Worm (Caenorhabditis elegans): Measurements from ENCODE around the gene Y54G2A.32.

ce11 chrIV:2846264-2846663 is 42.5 kb downstream of the Y54G2A.32 start, which contains the start of gene Y54G2A.40:
- no peak for TF ChIP-seq ama-1 (optimal IDR thresholded peaks at IDR 0.05)
- TF ChIP-seq lin-39 (tag; optimal IDR thresholded peaks at IDR 0.05), result no peak
- TF ChIP-seq snpc-4 (tag; optimal IDR thresholded peaks at IDR 0.05), result no peak
- no peak for TF ChIP-seq fos-1 (tag; optimal IDR thresholded peaks at IDR 0.05)
- peak; percentile 8 for TF ChIP-seq mep-1 (tag; optimal IDR thresholded peaks at IDR 0.05)
- TF ChIP-seq efl-3 (GFP tag; optimal IDR thresholded peaks at IDR 0.05), result no peak
- no peak for TF ChIP-seq nhr-20 (tag; optimal IDR thresholded peaks at IDR 0.05)
- no peak for TF ChIP-seq nhr-28 (tag; optimal IDR thresholded peaks at IDR 0.05)
- TF ChIP-seq elt-3 (tag; optimal IDR thresholded peaks at IDR 0.05), result no peak
- no peak for TF ChIP-seq nhr-76 (tag; optimal IDR thresholded peaks at IDR 0.05)
- no peak for TF ChIP-seq sptf-1 (tag; optimal IDR thresholded peaks at IDR 0.05)
- no peak for TF ChIP-seq ces-1 (GFP tag; optimal IDR thresholded peaks at IDR 0.05)
